Worm (Caenorhabditis elegans): Measurements from ENCODE around the gene pax-1.
A peak's percentile ranks its signal among the peaks of the same experiment; 100 is the strongest.

The pax-1 gene

DNA sequence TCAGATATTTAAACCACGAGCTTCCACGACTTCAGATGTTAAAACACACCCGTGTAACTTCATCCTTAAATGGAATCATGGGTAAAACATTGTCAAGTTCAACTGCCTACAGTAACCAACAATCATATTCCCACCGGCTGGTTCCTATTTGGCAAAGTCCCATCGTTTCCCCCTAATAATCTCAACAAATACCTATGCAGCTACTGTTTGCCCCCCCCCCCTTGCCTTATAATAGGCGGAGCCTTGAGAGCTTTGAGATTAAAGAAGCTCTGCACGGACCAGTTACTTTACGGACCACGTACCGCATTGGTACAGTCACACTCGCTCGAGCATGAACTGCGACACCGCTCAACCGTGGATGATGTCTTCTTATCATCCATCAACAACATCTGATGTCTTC, at the start of gene pax-1:
Gene pax-1, plus strand, starts transcription at position 301 of the 400 bp plus-strand sequence.
- TF ChIP-seq mep-1 (tag; optimal IDR thresholded peaks at IDR 0.05): no peak
- TF ChIP-seq nhr-237 (tag; optimal IDR thresholded peaks at IDR 0.05): no peak
- TF ChIP-seq ceh-43 (GFP tag; optimal IDR thresholded peaks at IDR 0.05): no peak
- TF ChIP-seq nhr-12 (tag; optimal IDR thresholded peaks at IDR 0.05): no peak
- TF ChIP-seq flh-1 (GFP tag; optimal IDR thresholded peaks at IDR 0.05): no peak

DNA sequence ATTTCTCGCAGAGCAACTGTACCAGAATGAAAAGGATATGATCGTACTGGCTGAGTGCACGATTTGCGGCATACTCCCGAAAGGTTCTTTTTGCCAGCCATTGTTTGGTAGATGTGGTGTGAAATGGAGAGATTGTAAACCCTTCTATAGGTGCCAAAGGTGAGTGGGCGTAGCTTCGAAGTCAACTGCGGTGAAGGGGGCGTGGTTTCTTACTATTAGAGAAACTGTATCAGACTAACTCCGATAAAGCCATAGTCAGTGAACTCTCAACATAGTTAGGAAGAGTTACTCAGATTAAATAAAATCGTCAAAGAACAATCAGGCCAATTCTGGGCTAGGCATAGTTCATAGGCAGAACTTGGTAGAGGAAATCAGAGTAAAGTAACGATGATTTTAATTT, 47.4 kb upstream of the pax-1 start, which contains the start of gene F20D6.9:
Gene F20D6.9, minus strand, starts transcription at position 101 of the 400 bp plus-strand sequence.
- TF ChIP-seq ztf-11 (tag; optimal IDR thresholded peaks at IDR 0.05) (no peak), unc-39 (tag; optimal IDR thresholded peaks at IDR 0.05) (no peak), ceh-83 (GFP tag; optimal IDR thresholded peaks at IDR 0.05) (no peak), mab-5 (tag; optimal IDR thresholded peaks at IDR 0.05) (no peak)

DNA sequence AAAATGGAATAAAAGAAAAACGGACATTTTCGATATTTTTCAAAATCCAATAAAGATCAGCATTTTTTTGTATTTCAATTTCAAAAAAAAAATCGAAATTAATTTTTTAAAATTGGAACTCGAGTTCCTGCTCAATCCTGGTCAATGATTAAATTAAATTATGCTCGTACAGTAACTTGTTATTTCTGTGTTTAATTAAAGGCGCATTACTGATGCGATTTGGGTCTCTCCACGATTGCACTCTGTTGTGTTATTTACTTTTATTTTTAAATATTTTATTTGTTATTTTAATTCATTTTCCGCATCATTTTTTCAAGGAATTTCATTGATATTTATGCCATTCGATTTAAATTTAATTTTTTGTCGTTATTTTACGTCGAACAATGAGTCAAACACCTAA, 46.5 kb upstream of the pax-1 start:
- TF ChIP-seq M03D4.4 (tag; optimal IDR thresholded peaks at IDR 0.05) (no peak), nhr-237 (tag; optimal IDR thresholded peaks at IDR 0.05) (no peak), zip-8 (tag; optimal IDR thresholded peaks at IDR 0.05) (no peak), nhr-28 (tag; optimal IDR thresholded peaks at IDR 0.05) (no peak)

DNA sequence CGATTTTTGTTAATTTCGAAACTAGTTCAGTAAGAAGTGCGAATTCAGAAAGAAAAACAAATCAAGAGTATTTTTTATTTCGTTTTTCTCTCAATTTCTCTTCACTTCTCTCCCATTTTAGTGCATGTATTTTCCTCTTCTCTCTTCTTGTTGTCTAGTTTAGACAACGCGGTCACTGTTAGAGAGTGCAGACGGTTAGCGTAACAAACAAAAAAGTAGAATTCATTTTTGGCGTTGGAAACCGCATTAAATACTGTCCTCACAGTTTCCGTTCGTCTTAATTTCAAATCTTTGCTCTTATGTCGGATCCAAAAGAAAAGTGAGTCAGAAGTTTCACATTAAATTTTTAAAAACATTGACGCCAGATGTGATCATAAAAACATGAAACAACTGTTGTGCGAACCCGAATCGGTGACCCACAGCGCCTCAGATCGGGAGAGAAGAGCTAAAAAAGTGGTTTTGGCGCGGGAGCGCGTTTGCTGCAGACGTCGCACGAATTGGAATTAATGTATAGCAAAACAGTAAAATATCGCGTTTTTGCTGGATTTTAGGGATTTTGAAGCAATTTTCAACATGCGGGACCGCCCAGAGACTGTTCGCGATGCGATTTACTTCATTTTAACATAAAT, 45.7 kb upstream of the pax-1 start, which contains the start of gene srp-7:
Gene srp-7, plus strand, starts transcription at position 213 of the 629 bp plus-strand sequence.
- TF ChIP-seq ces-1 (GFP tag; optimal IDR thresholded peaks at IDR 0.05): peak; percentile 63
- TF ChIP-seq ceh-43 (GFP tag; optimal IDR thresholded peaks at IDR 0.05): no peak
- TF ChIP-seq nhr-237 (tag; optimal IDR thresholded peaks at IDR 0.05): peak; percentile 22
- TF ChIP-seq flh-1 (GFP tag; optimal IDR thresholded peaks at IDR 0.05): no peak

DNA sequence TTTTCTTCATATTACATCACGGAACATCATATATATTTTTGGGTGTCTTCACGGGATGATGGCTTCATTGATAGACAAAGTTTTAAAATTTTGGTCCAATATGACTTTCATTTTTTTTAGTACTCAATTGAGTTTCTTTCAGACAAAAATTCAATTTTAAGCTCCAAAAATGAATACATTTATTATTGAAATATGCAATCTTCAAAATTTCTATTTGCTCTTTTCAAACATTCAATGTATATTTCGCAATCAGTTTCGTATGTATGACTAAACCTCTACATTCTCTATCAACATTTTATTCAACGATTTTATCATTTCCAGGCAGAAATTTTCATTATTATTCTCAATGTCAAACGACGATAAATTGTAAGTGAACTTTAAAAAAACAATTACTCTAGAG, 41.4 kb upstream of the pax-1 start, which contains the start of gene srp-8:
Gene srp-8, plus strand, starts transcription at position 301 of the 400 bp plus-strand sequence.
- no peak for TF ChIP-seq M03D4.4 (tag; optimal IDR thresholded peaks at IDR 0.05)
- no peak for TF ChIP-seq ceh-43 (GFP tag; optimal IDR thresholded peaks at IDR 0.05)
- TF ChIP-seq tbx-8 (GFP tag; optimal IDR thresholded peaks at IDR 0.05): no peak
- no peak for TF ChIP-seq flh-1 (GFP tag; optimal IDR thresholded peaks at IDR 0.05)
- no peak for TF ChIP-seq sptf-1 (tag; optimal IDR thresholded peaks at IDR 0.05)
- TF ChIP-seq nhr-76 (tag; optimal IDR thresholded peaks at IDR 0.05): no peak
- TF ChIP-seq ces-1 (GFP tag; optimal IDR thresholded peaks at IDR 0.05): no peak
- no peak for TF ChIP-seq mep-1 (tag; optimal IDR thresholded peaks at IDR 0.05)
- no peak for TF ChIP-seq lin-13 (tag; optimal IDR thresholded peaks at IDR 0.05)
- no peak for TF ChIP-seq nhr-12 (tag; optimal IDR thresholded peaks at IDR 0.05)
- TF ChIP-seq unc-62 (GFP tag; optimal IDR thresholded peaks at IDR 0.05): no peak
- TF ChIP-seq lin-32 (GFP tag; optimal IDR thresholded peaks at IDR 0.05): no peak
- no peak for TF ChIP-seq mls-2 (tag; optimal IDR thresholded peaks at IDR 0.05)
- no peak for TF ChIP-seq bed-3 (GFP tag; optimal IDR thresholded peaks at IDR 0.05)
- no peak for TF ChIP-seq ceh-39 (tag; optimal IDR thresholded peaks at IDR 0.05)
- TF ChIP-seq hlh-1 (tag; optimal IDR thresholded peaks at IDR 0.05): no peak

DNA sequence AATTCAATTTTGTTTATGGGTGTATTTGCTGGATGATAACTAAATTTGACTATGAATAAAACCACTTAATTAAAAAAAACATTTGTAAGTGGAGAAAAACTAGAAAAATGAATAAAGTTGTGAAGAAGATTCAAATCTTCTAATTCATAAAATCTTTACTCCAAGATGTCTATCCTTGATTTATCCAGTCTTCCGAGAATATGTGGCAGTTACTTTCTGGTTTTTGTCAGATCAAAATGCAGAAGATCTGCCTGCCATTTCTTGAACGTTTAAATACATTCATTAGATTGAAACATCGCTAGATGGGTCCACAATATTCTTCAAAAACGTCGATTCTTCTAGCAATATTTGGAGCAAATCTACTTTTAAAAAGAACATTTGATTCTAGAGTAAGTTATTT, 39.0 kb upstream of the pax-1 start, which contains the start of gene F20D6.2:
Gene F20D6.2, plus strand, starts transcription at position 301 of the 400 bp plus-strand sequence.
- no peak for TF ChIP-seq mab-5 (tag; optimal IDR thresholded peaks at IDR 0.05)
- TF ChIP-seq unc-120 (tag; optimal IDR thresholded peaks at IDR 0.05; ENCODE audit: poor library complexity, severe bottlenecking): no peak
- TF ChIP-seq pha-4 (tag; optimal IDR thresholded peaks at IDR 0.05): no peak
- no peak for TF ChIP-seq mls-2 (tag; optimal IDR thresholded peaks at IDR 0.05)
- TF ChIP-seq lin-13 (tag; optimal IDR thresholded peaks at IDR 0.05): no peak
- no peak for TF ChIP-seq snpc-4 (tag; optimal IDR thresholded peaks at IDR 0.05)
- TF ChIP-seq flh-1 (GFP tag; optimal IDR thresholded peaks at IDR 0.05): no peak
- no peak for TF ChIP-seq nhr-237 (tag; optimal IDR thresholded peaks at IDR 0.05)
- no peak for TF ChIP-seq nhr-76 (tag; optimal IDR thresholded peaks at IDR 0.05)
- no peak for TF ChIP-seq unc-62 (GFP tag; optimal IDR thresholded peaks at IDR 0.05)
- no peak for TF ChIP-seq blmp-1 (tag; optimal IDR thresholded peaks at IDR 0.05)
- TF ChIP-seq lsy-2 (tag; optimal IDR thresholded peaks at IDR 0.05): no peak
- no peak for TF ChIP-seq nhr-28 (tag; optimal IDR thresholded peaks at IDR 0.05)
- TF ChIP-seq ces-1 (GFP tag; optimal IDR thresholded peaks at IDR 0.05): no peak
- no peak for TF ChIP-seq ham-2 (GFP tag; optimal IDR thresholded peaks at IDR 0.05)
- TF ChIP-seq bed-3 (GFP tag; optimal IDR thresholded peaks at IDR 0.05): no peak
